Fruit fly (Drosophila melanogaster) whole organism, embryonic: ENCODE data around the gene CG46430.

Experiments
- Abd-B ChIP-seq: fragments of 200-800 bp; sonication (Bioruptor generic); optimal IDR thresholded peaks from 2 replicates; lab custom pipeline; 2018; ENCODE audit warnings: missing biosample characterization, mild to moderate bottlenecking, missing genetic modification characterization, moderate library complexity
- Atf3 ChIP-seq: fragments of 200-800 bp; sonication (Bioruptor generic); optimal IDR thresholded peaks from 3 replicates; lab custom pipeline; 2016; ENCODE audit warnings: missing biosample characterization, missing genetic modification characterization
- Blimp-1 ChIP-seq: fragments of 200-800 bp; sonication (Bioruptor generic); optimal IDR thresholded peaks from 3 replicates; lab custom pipeline; 2018; ENCODE audit warnings: missing biosample characterization, missing genetic modification characterization, mild to moderate bottlenecking, moderate library complexity, missing genetic modification reagents
- CG13424 ChIP-seq: fragments of 200-800 bp; sonication (Bioruptor generic); optimal IDR thresholded peaks from 2 replicates; lab custom pipeline; 2019; ENCODE audit warnings: missing biosample characterization, mild to moderate bottlenecking, missing genetic modification characterization, moderate library complexity
- CG15601 ChIP-seq: fragments of 200-800 bp; sonication (Bioruptor generic); optimal IDR thresholded peaks from 3 replicates; lab custom pipeline; 2019; ENCODE audit warnings: missing biosample characterization, mild to moderate bottlenecking, missing genetic modification characterization, moderate library complexity
- CG16863 ChIP-seq: fragments of 200-800 bp; sonication (Bioruptor generic); optimal IDR thresholded peaks from 3 replicates; lab custom pipeline; 2016; ENCODE audit warnings: missing biosample characterization, missing genetic modification characterization
- CG17568 ChIP-seq: fragments of 200-800 bp; sonication (Bioruptor generic); optimal IDR thresholded peaks from 2 replicates; lab custom pipeline; 2018; ENCODE audit warnings: missing biosample characterization, mild to moderate bottlenecking, missing genetic modification characterization, moderate library complexity
- CG32767 ChIP-seq: fragments of 200-800 bp; sonication (Bioruptor generic); IDR thresholded peaks from 2 replicates; pipeline ENCODE4 v1.3.6; 2022; ENCODE audit warnings: missing biosample characterization, missing genetic modification characterization
- CG33213 ChIP-seq: fragments of 200-800 bp; sonication (Bioruptor generic); optimal IDR thresholded peaks from 3 replicates; lab custom pipeline; 2016; ENCODE audit warnings: missing biosample characterization, missing genetic modification characterization
- CG3407 ChIP-seq: fragments of 200-800 bp; sonication (Bioruptor generic); optimal IDR thresholded peaks from 2 replicates; lab custom pipeline; 2018; ENCODE audit warnings: missing biosample characterization, mild to moderate bottlenecking, missing genetic modification characterization
- CG3726 ChIP-seq: fragments of 200-800 bp; sonication (Bioruptor generic); IDR thresholded peaks from 3 replicates; pipeline ENCODE4, ENCODE4 v1.3.6; 2022; ENCODE audit warnings: missing biosample characterization, missing genetic modification characterization
- CG7357 ChIP-seq: fragments of 200-800 bp; sonication (Bioruptor generic); IDR thresholded peaks from 3 replicates; pipeline ENCODE4 v1.3.6; 2022; ENCODE audit warnings: missing biosample characterization, missing genetic modification characterization
- CG7987 ChIP-seq: fragments of 200-800 bp; sonication (Bioruptor generic); optimal IDR thresholded peaks from 2 replicates; lab custom pipeline; 2018; ENCODE audit warnings: missing biosample characterization, mild to moderate bottlenecking, missing genetic modification characterization, moderate library complexity
- CG8089 ChIP-seq: fragments of 200-800 bp; sonication (Bioruptor generic); optimal IDR thresholded peaks from 3 replicates; lab custom pipeline; 2016; ENCODE audit warnings: missing biosample characterization, missing genetic modification characterization
- CTCF ChIP-seq: fragments of 200-800 bp; sonication (Bioruptor generic); optimal IDR thresholded peaks from 2 replicates; lab custom pipeline; 2017; ENCODE audit warnings: missing biosample characterization, mild to moderate bottlenecking, missing genetic modification characterization, moderate library complexity
- Drgx ChIP-seq: fragments of 200-800 bp; sonication (Bioruptor generic); IDR thresholded peaks from 2 replicates; pipeline ENCODE4 v1.3.6; 2022; ENCODE audit warnings: missing biosample characterization, missing genetic modification characterization
- Gug ChIP-seq: fragments of 200-800 bp; sonication (Bioruptor generic); IDR thresholded peaks from 4 replicates; pipeline ENCODE4 v1.3.6; 2022; ENCODE audit warnings: missing biosample characterization, missing genetic modification characterization
- HLHmδ ChIP-seq: fragments of 200-800 bp; sonication (Bioruptor generic); optimal IDR thresholded peaks from 2 replicates; lab custom pipeline; 2018; ENCODE audit warnings: missing biosample characterization, mild to moderate bottlenecking, missing genetic modification characterization, moderate library complexity
- Hey ChIP-seq: fragments of 200-800 bp; sonication (Bioruptor generic); optimal IDR thresholded peaks from 3 replicates; lab custom pipeline; 2018; ENCODE audit warnings: missing biosample characterization, mild to moderate bottlenecking, missing genetic modification characterization
- Hmx ChIP-seq: fragments of 200-800 bp; sonication (Bioruptor generic); optimal IDR thresholded peaks from 2 replicates; lab custom pipeline; 2016; ENCODE audit warnings: missing biosample characterization, missing genetic modification characterization
- Nf-YB ChIP-seq: fragments of 200-800 bp; sonication (Bioruptor generic); optimal IDR thresholded peaks from 3 replicates; lab custom pipeline; 2019; ENCODE audit warnings: missing biosample characterization, mild to moderate bottlenecking, missing genetic modification characterization, moderate library complexity
- Opbp ChIP-seq: fragments of 200-800 bp; sonication (Bioruptor generic); IDR thresholded peaks from 3 replicates; pipeline ENCODE4 v1.3.6; 2022; ENCODE audit warnings: missing biosample characterization, missing genetic modification characterization; ENCODE audit not compliant: partially characterized antibody
- PHDP ChIP-seq: fragments of 200-800 bp; sonication (Bioruptor generic); optimal IDR thresholded peaks from 3 replicates; lab custom pipeline; 2018; ENCODE audit warnings: missing biosample characterization, mild to moderate bottlenecking, missing genetic modification characterization, moderate library complexity
- Sox100B ChIP-seq: fragments of 200-800 bp; sonication (Bioruptor generic); optimal IDR thresholded peaks from 3 replicates; lab custom pipeline; 2018; ENCODE audit warnings: missing biosample characterization, mild to moderate bottlenecking, missing genetic modification characterization
- Sox102F ChIP-seq: fragments of 200-800 bp; sonication (Bioruptor generic); optimal IDR thresholded peaks from 2 replicates; lab custom pipeline; 2018; ENCODE audit warnings: missing biosample characterization, mild to moderate bottlenecking, missing genetic modification characterization, moderate library complexity
- Tbp ChIP-seq: fragments of >200 bp; optimal IDR thresholded peaks from 2 replicates; lab custom pipeline; 2018; ENCODE audit warnings: missing biosample characterization, missing genetic modification characterization
- Trl ChIP-seq, 3 experiments: fragments of >200 bp in 2 of 3; fragments of 200-800 bp in 1 of 3; sonication (Bioruptor generic) in 1 of 3; optimal IDR thresholded peaks; 2 replicates in 1 of 3; 3 replicates in 2 of 3; lab custom pipeline; 2016 to 2017; ENCODE audit warnings: missing biosample characterization in 1 of 3, missing genetic modification characterization in 1 of 3
- Vsx1 ChIP-seq: fragments of 200-800 bp; sonication (Bioruptor generic); optimal IDR thresholded peaks from 2 replicates; lab custom pipeline; 2017; ENCODE audit warnings: missing biosample characterization, mild to moderate bottlenecking, missing genetic modification characterization, missing genetic modification reagents
- ab ChIP-seq: fragments of 200-800 bp; sonication (Bioruptor generic); optimal IDR thresholded peaks from 2 replicates; lab custom pipeline; 2016; ENCODE audit warnings: missing biosample characterization, missing genetic modification characterization
- ash1 ChIP-seq: fragments of 200-800 bp; sonication (Bioruptor generic); optimal IDR thresholded peaks from 2 replicates; lab custom pipeline; 2018; ENCODE audit warnings: missing biosample characterization, mild to moderate bottlenecking, missing genetic modification characterization
- az2 ChIP-seq: fragments of 200-800 bp; sonication (Bioruptor generic); optimal IDR thresholded peaks from 3 replicates; lab custom pipeline; 2016; ENCODE audit warnings: missing biosample characterization, missing genetic modification characterization
- bigmax ChIP-seq: fragments of 200-800 bp; sonication (Bioruptor generic); optimal IDR thresholded peaks from 2 replicates; lab custom pipeline; 2018; ENCODE audit warnings: missing biosample characterization, mild to moderate bottlenecking, missing genetic modification characterization
- chn ChIP-seq: fragments of 200-800 bp; sonication (Bioruptor generic); optimal IDR thresholded peaks from 2 replicates; lab custom pipeline; 2016; ENCODE audit warnings: missing biosample characterization, missing genetic modification characterization
- corto ChIP-seq: fragments of 200-800 bp; sonication (Bioruptor generic); optimal IDR thresholded peaks from 2 replicates; lab custom pipeline; 2016; ENCODE audit warnings: missing biosample characterization, mild to moderate bottlenecking, missing genetic modification characterization, moderate library complexity
- dm ChIP-seq: fragments of 200-800 bp; sonication (Bioruptor generic); optimal IDR thresholded peaks from 3 replicates; lab custom pipeline; 2016; ENCODE audit warnings: missing biosample characterization, missing genetic modification characterization
- eyg ChIP-seq: fragments of 200-800 bp; sonication (Bioruptor generic); optimal IDR thresholded peaks from 3 replicates; lab custom pipeline; 2016; ENCODE audit warnings: missing biosample characterization, missing genetic modification characterization
- gcm2 ChIP-seq: fragments of 200-800 bp; sonication (Bioruptor generic); optimal IDR thresholded peaks from 2 replicates; lab custom pipeline; 2016; ENCODE audit warnings: missing biosample characterization, missing genetic modification characterization
- gro ChIP-seq: fragments of 200-800 bp; sonication (Bioruptor generic); optimal IDR thresholded peaks from 2 replicates; lab custom pipeline; 2016; ENCODE audit warnings: missing biosample characterization, missing genetic modification characterization
- gsb ChIP-seq: fragments of 200-800 bp; sonication (Bioruptor generic); IDR thresholded peaks from 2 replicates; pipeline ENCODE4 v1.3.6; 2022; ENCODE audit warnings: missing biosample characterization, missing genetic modification characterization
- klu ChIP-seq: fragments of 200-800 bp; sonication (Bioruptor generic); IDR thresholded peaks from 2 replicates; pipeline ENCODE4 v1.3.6; 2022; ENCODE audit warnings: missing biosample characterization, missing genetic modification characterization
- mirr ChIP-seq: fragments of 200-800 bp; sonication (Bioruptor generic); optimal IDR thresholded peaks from 3 replicates; lab custom pipeline; 2018; ENCODE audit warnings: missing biosample characterization, mild to moderate bottlenecking, missing genetic modification characterization
- nmo ChIP-seq: fragments of 200-800 bp; sonication (Bioruptor generic); optimal IDR thresholded peaks from 2 replicates; lab custom pipeline; 2018; ENCODE audit warnings: missing biosample characterization, mild to moderate bottlenecking, missing genetic modification characterization, moderate library complexity
- pb ChIP-seq: fragments of 200-800 bp; sonication (Bioruptor generic); optimal IDR thresholded peaks from 3 replicates; lab custom pipeline; 2016; ENCODE audit warnings: missing biosample characterization, missing genetic modification characterization
- phol ChIP-seq: fragments of 200-800 bp; sonication (Bioruptor generic); optimal IDR thresholded peaks from 3 replicates; lab custom pipeline; 2018; ENCODE audit warnings: missing biosample characterization, mild to moderate bottlenecking, missing genetic modification characterization, moderate library complexity
- repo ChIP-seq: fragments of 200-800 bp; sonication (Bioruptor generic); optimal IDR thresholded peaks from 2 replicates; lab custom pipeline; 2016; ENCODE audit warnings: missing biosample characterization, missing genetic modification characterization
- run ChIP-seq: fragments of 200-800 bp; sonication (Bioruptor generic); optimal IDR thresholded peaks from 3 replicates; lab custom pipeline; 2018; ENCODE audit warnings: missing biosample characterization, mild to moderate bottlenecking, missing genetic modification characterization
- sqz ChIP-seq: fragments of 200-800 bp; sonication (Bioruptor generic); optimal IDR thresholded peaks from 3 replicates; lab custom pipeline; 2018; ENCODE audit warnings: missing biosample characterization, mild to moderate bottlenecking, missing genetic modification characterization
- sug ChIP-seq: fragments of 200-800 bp; optimal IDR thresholded peaks from 2 replicates; lab custom pipeline; 2019; ENCODE audit warnings: missing biosample characterization, mild to moderate bottlenecking, missing genetic modification characterization, moderate library complexity
- toy ChIP-seq: fragments of 200-800 bp; sonication (Bioruptor generic); IDR thresholded peaks from 2 replicates; pipeline ENCODE4 v1.3.6; 2022; ENCODE audit warnings: missing biosample characterization, missing genetic modification characterization
- trh ChIP-seq: fragments of 200-800 bp; sonication (Bioruptor generic); optimal IDR thresholded peaks from 2 replicates; lab custom pipeline; 2016; ENCODE audit warnings: missing biosample characterization, missing genetic modification characterization
- twi ChIP-seq: fragments of 200-800 bp; optimal IDR thresholded peaks from 2 replicates; lab custom pipeline; 2019; ENCODE audit warnings: missing biosample characterization, mild to moderate bottlenecking, missing genetic modification characterization, moderate library complexity
- zfh2 ChIP-seq: fragments of 200-800 bp; sonication (Bioruptor generic); optimal IDR thresholded peaks from 2 replicates; lab custom pipeline; 2016; ENCODE audit warnings: missing biosample characterization, missing genetic modification characterization

The CG46430 gene

dm6 chr3L:10514829-10515228 lies 36.5 kb downstream of the CG46430 start (continued):
- TF ChIP-seq CG3407 (GFP tag; lab: Kevin White, UChicago): no peak
- TF ChIP-seq Sox100B (GFP tag; lab: Kevin White, UChicago): peak; percentile 11
- no peak for TF ChIP-seq bigmax (GFP tag; lab: Kevin White, UChicago)
- no peak for TF ChIP-seq CG15601 (tag; lab: Kevin White, UChicago)
- no peak for TF ChIP-seq pb (GFP tag; lab: Kevin White, UChicago)
- peak; percentile 57 for TF ChIP-seq phol
- TF ChIP-seq Sox102F (GFP tag; lab: Kevin White, UChicago): peak; percentile 41
- TF ChIP-seq ab (GFP tag; lab: Kevin White, UChicago): no peak
- TF ChIP-seq CG3726 (GFP tag; lab: Robert Waterston, UW): no peak
- TF ChIP-seq ash1 (GFP tag; lab: Kevin White, UChicago): no peak
- peak; percentile 9 for TF ChIP-seq PHDP (tag; lab: Kevin White, UChicago)
- peak; percentile 15 for TF ChIP-seq az2
- no peak for TF ChIP-seq run (tag; lab: Kevin White, UChicago)
- no peak for TF ChIP-seq CG33213 (GFP tag; lab: Kevin White, UChicago)
- TF ChIP-seq chn (GFP tag; lab: Kevin White, UChicago): no peak
- TF ChIP-seq CG7987 (GFP tag; lab: Kevin White, UChicago): no peak
- TF ChIP-seq Drgx (GFP tag; lab: Robert Waterston, UW): no peak
- TF ChIP-seq CG32767: peak; percentile 21; the same call in 1 of the 2 replicates
- peak; percentile 15 for TF ChIP-seq Vsx1 (GFP tag; lab: Kevin White, UChicago)
- TF ChIP-seq toy (GFP tag; lab: Robert Waterston, UW): no peak
- no peak for TF ChIP-seq dm (GFP tag; lab: Kevin White, UChicago)
- TF ChIP-seq twi (tag; lab: Kevin White, UChicago): no peak
- TF ChIP-seq trh (GFP tag; lab: Kevin White, UChicago): no peak
- no peak for TF ChIP-seq klu
- TF ChIP-seq nmo (GFP tag; lab: Kevin White, UChicago): peak; percentile 17
- TF ChIP-seq HLHmδ (GFP tag; lab: Kevin White, UChicago): no peak
- no peak for TF ChIP-seq Trl (optimal IDR thresholded peaks at IDR 0.05; lab: Kevin White, UChicago)
- no peak for TF ChIP-seq Trl (GFP tag; optimal IDR thresholded peaks at IDR 0.05; lab: Kevin White, UChicago)
- TF ChIP-seq sug: no peak
- TF ChIP-seq mirr: no peak
- TF ChIP-seq CG17568 (GFP tag; lab: Kevin White, UChicago): no peak
- TF ChIP-seq Abd-B (GFP tag; lab: Kevin White, UChicago): no peak
- no peak for TF ChIP-seq gsb
- TF ChIP-seq CG8089: no peak
- TF ChIP-seq Gug (GFP tag; lab: Robert Waterston, UW): peak; percentile 9; the same call in 2 of the 4 replicates
- no peak for TF ChIP-seq Opbp (GFP tag; lab: Robert Waterston, UW)
- peak; percentile 43 for TF ChIP-seq Blimp-1
- no peak for TF ChIP-seq eyg (GFP tag; lab: Kevin White, UChicago)
- peak; percentile 9 for TF ChIP-seq Nf-YB (GFP tag; lab: Kevin White, UChicago)
- TF ChIP-seq corto: no peak
- no peak for TF ChIP-seq repo (GFP tag; lab: Kevin White, UChicago)
- TF ChIP-seq gcm2 (GFP tag; lab: Kevin White, UChicago): no peak
- peak; percentile 26 for TF ChIP-seq CG13424
- no peak for TF ChIP-seq CG16863 (GFP tag; lab: Kevin White, UChicago)
- TF ChIP-seq Atf3 (GFP tag; lab: Kevin White, UChicago): no peak
- TF ChIP-seq CG7357 (GFP tag; lab: Robert Waterston, UW): no peak
- no peak for TF ChIP-seq Hey (tag; lab: Kevin White, UChicago)
- no peak for TF ChIP-seq Hmx
- no peak for TF ChIP-seq Tbp
- no peak for TF ChIP-seq sqz (GFP tag; lab: Kevin White, UChicago)
- TF ChIP-seq CTCF (GFP tag; lab: Kevin White, UChicago): no peak
- no peak for TF ChIP-seq gro (GFP tag; lab: Kevin White, UChicago)
- no peak for TF ChIP-seq zfh2 (GFP tag; lab: Kevin White, UChicago)
